Fruit fly (Drosophila melanogaster) whole organism, wandering third instar larva: ENCODE results near the gene Gug.

ENCODE experiments used
- Dif ChIP-seq: fragments of 200-275, 200-300 bp; sonication (Bioruptor generic); optimal IDR thresholded peaks from 2 replicates; lab custom pipeline; 2018; ENCODE audit warnings: missing biosample characterization, missing genetic modification characterization; ENCODE audit not compliant: partially characterized antibody
- psq ChIP-seq: fragments of 200-800 bp; sonication (Bioruptor generic); optimal IDR thresholded peaks from 3 replicates; lab custom pipeline; 2017; ENCODE audit warnings: missing biosample characterization, mild to moderate bottlenecking, missing genetic modification characterization, moderate library complexity
- tai ChIP-seq: sonication (Bioruptor generic); optimal IDR thresholded peaks from 2 replicates; lab custom pipeline; 2016; ENCODE audit warnings: missing biosample characterization, missing genetic modification characterization
- usp ChIP-seq: fragments of >200 bp; optimal IDR thresholded peaks from 2 replicates; lab custom pipeline; 2017; ENCODE audit warnings: missing biosample characterization, missing genetic modification characterization

DNA sequence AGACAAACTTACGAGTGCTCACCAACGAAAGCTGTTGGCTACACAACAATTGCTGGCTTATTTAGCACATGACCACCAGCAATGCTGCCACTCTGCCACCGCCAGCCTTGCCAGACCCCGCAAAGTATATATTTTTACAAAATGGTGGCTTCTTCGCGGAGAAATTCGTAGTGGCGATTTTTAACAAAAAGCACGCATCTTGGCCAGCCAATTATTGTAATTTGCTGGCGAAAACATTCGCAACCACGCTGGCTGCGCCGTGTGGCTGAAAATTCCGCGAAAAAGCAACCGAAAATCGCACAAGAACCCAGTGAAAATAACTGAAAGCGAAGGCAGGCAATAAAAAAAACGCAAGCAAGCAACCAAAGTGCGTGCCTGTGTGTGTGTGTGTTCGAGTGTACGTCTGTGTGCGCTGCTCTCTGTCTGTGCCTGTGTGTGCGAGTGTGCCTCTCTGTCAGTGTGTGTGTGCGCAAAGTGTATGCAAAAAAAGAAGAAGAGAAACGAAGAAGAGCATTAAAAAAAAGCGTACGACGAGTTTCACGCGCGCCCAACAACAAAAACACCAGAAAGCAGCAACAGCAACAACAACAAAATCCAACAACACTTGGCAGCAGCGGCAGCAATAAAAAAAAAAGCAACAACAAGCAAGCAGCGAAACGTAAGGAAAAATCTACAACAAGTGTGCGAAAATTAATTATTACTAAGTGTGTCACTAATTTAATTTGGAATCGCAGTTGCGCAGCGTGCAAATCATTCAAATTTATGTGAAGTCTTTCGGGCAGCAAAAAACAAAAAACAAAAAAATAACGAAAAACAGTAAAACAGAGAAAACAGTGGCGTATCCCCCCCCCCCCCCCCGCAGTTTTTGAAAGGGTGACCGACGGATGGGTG, at the start of gene Gug:
- no peak for TF ChIP-seq psq (GFP tag; lab: Kevin White, UChicago)
- TF ChIP-seq Dif (GFP tag; lab: Kevin White, UChicago) = peak; percentile 33
- no peak for TF ChIP-seq tai (GFP tag; lab: Kevin White, UChicago)
- TF ChIP-seq usp (GFP tag; lab: Kevin White, UChicago) = no peak
